Fruit fly (Drosophila melanogaster): ENCODE measurements around the gene fz.

DNA sequence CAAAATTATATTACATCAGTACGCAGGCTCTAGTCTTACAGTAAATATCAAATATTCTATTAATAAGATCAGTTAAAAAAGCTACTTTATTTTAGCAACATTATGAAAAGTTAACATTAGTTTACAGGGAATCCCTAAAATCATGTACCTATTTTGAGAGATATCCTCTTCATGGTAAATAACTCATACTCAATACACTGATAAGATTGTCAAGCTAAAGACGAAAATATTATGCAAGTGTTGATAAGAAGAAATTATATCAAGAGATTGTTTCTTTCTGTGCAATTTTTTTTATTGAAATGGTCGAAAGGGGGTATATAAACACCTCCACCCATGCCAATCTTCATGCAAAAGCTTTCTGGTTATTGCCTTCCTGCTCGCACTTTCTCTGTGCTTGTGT is 54.3 kb downstream of the fz start:
- TF ChIP-seq fkh (GFP tag; optimal IDR thresholded peaks at IDR 0.05), result no peak
- TF ChIP-seq CG4318 (GFP tag; optimal IDR thresholded peaks at IDR 0.05), result no peak
- TF ChIP-seq Ets21C (GFP tag; optimal IDR thresholded peaks at IDR 0.05), result no peak
- TF ChIP-seq CG6163 (GFP tag; IDR thresholded peaks at IDR 0.05), result no peak

Data from whole organism, prepupa.